Worm (Caenorhabditis elegans) whole organism, L4/young adult: Measurements from ENCODE around the gene mon-2.

Source experiments
- dao-5 ChIP-seq: sonication (generic microtip); optimal IDR thresholded peaks from 2 replicates; lab custom pipeline; 2016; ENCODE audit warnings: missing genotype, missing genetic modification characterization, moderate library complexity, missing compliant biosample characterization
- him-1 ChIP-seq: sonication (generic microtip); optimal IDR thresholded peaks from 2 replicates; lab custom pipeline; 2016; ENCODE audit warnings: missing genotype, missing genetic modification reagents, missing genetic modification characterization, missing compliant biosample characterization

DNA sequence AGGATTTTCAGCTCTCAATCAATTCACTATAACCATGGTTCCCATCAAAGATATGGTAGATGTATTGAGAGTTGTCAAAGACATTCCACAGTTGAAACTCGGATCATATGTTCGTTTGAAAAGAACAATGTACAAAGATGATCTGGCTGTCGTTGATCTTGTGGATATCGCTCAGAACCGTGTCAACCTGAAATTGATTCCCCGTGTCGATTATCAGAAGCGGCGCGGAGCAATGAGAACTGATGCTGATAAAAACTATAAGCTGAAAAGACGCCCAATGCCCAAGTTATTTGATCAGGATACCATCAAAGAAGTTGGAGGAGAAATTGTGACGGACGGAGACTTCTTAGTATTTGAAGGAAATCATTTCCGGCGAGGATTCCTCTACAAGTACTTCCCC lies 44.1 kb upstream of the mon-2 start:
- TF ChIP-seq him-1 (no peak), dao-5 (tag; lab: Kevin White, UChicago) (no peak)
